Worm (Caenorhabditis elegans): ENCODE measurements around the gene gln-5.

ce11 chrIV:17294489-17294888 lies 21.0 kb upstream of the gln-5 start, which contains the start of gene T28F3.5:
- no peak for TF ChIP-seq ceh-19 (GFP tag; optimal IDR thresholded peaks at IDR 0.05)
- TF ChIP-seq hlh-30 (tag; optimal IDR thresholded peaks at IDR 0.05; ENCODE audit: insufficient read depth), result no peak
- TF ChIP-seq ceh-30 (tag; optimal IDR thresholded peaks at IDR 0.05), result no peak
- TF ChIP-seq Y22D7AL.16 (tag; optimal IDR thresholded peaks at IDR 0.05), result no peak
- TF ChIP-seq ceh-14 (tag; optimal IDR thresholded peaks at IDR 0.05), result no peak
- TF ChIP-seq gmeb-2 (tag; optimal IDR thresholded peaks at IDR 0.05), result no peak
- TF ChIP-seq nhr-11 (tag; optimal IDR thresholded peaks at IDR 0.05), result no peak
- no peak for TF ChIP-seq pat-9 (tag; optimal IDR thresholded peaks at IDR 0.05)
- TF ChIP-seq rnt-1 (tag; optimal IDR thresholded peaks at IDR 0.05), result no peak
- TF ChIP-seq ttx-3 (tag; optimal IDR thresholded peaks at IDR 0.05), result no peak
- TF ChIP-seq T23F11.4 (GFP tag; optimal IDR thresholded peaks at IDR 0.05), result no peak

Measured in whole organism, late embryonic.